Fruit fly (Drosophila melanogaster): Measurements from ENCODE around the gene Eip63E.

Gene Eip63E

dm6 chr3L:3644337-3645027, 128.9 kb downstream of the Eip63E start (continued):
- TF ChIP-seq topi (GFP tag; optimal IDR thresholded peaks at IDR 0.05) (no peak), pdm3 (GFP tag; optimal IDR thresholded peaks at IDR 0.05) (no peak), CG8119 (GFP tag; IDR thresholded peaks at IDR 0.05) (0 out of 3 replicates have a peak, but pooled peaks have one; percentile 24), CG16779 (tag; optimal IDR thresholded peaks at IDR 0.05) (no peak), OdsH (GFP tag; optimal IDR thresholded peaks at IDR 0.05) (peak; percentile 14), dsx (GFP tag; optimal IDR thresholded peaks at IDR 0.05; ENCODE audit: poor library complexity, severe bottlenecking) (peak; percentile 51), fd85E (GFP tag; optimal IDR thresholded peaks at IDR 0.05) (no peak), Ets96B (tag; optimal IDR thresholded peaks at IDR 0.05) (peak; percentile 71), CG3032 (tag; optimal IDR thresholded peaks at IDR 0.05) (peak; percentile 59), CG7368 (GFP tag; optimal IDR thresholded peaks at IDR 0.05) (no peak), CG8632 (GFP tag; optimal IDR thresholded peaks at IDR 0.05) (no peak), dac (GFP tag; optimal IDR thresholded peaks at IDR 0.05) (no peak), CG4318 (GFP tag; optimal IDR thresholded peaks at IDR 0.05) (no peak), svp (GFP tag) (no peak), Gug (GFP tag; IDR thresholded peaks at IDR 0.05) (no peak), Eip75B (GFP tag; optimal IDR thresholded peaks at IDR 0.05) (peak; percentile 15), CG6163 (GFP tag; IDR thresholded peaks at IDR 0.05) (peak; percentile 32; the same call in 1 of the 3 replicates), Hr4 (GFP tag; optimal IDR thresholded peaks at IDR 0.05) (no peak), CG31627 (GFP tag; optimal IDR thresholded peaks at IDR 0.05) (no peak), Eip78C (GFP tag) (peak; percentile 14), achi (GFP tag; optimal IDR thresholded peaks at IDR 0.05) (peak; percentile 27), Met (GFP tag; optimal IDR thresholded peaks at IDR 0.05) (no peak), fkh (GFP tag; optimal IDR thresholded peaks at IDR 0.05) (no peak), CG10669 (GFP tag; optimal IDR thresholded peaks at IDR 0.05) (peak; percentile 42), acj6 (GFP tag; optimal IDR thresholded peaks at IDR 0.05) (peak; percentile 23), CG10631 (GFP tag; optimal IDR thresholded peaks at IDR 0.05) (peak; percentile 46), vri (GFP tag; optimal IDR thresholded peaks at IDR 0.05) (no peak)

- TF ChIP-seq Eip78C (GFP tag) (no peak), esn (GFP tag; optimal IDR thresholded peaks at IDR 0.05) (no peak), fkh (GFP tag; optimal IDR thresholded peaks at IDR 0.05) (peak; percentile 52), OdsH (GFP tag; optimal IDR thresholded peaks at IDR 0.05) (no peak), CG3919 (GFP tag; optimal IDR thresholded peaks at IDR 0.05) (peak; percentile 23), CG15336 (GFP tag; IDR thresholded peaks at IDR 0.05) (no peak), CG8632 (GFP tag; optimal IDR thresholded peaks at IDR 0.05) (no peak), Sox14 (GFP tag; optimal IDR thresholded peaks at IDR 0.05) (no peak), Hr39 (GFP tag; optimal IDR thresholded peaks at IDR 0.05) (no peak), pdm3 (GFP tag; optimal IDR thresholded peaks at IDR 0.05) (no peak), cyc (GFP tag; optimal IDR thresholded peaks at IDR 0.05) (no peak)
These were observed 130.2 kb downstream of the Eip63E start for dm6 chr3L:3645628-3646360.

- no peak for TF ChIP-seq svp (GFP tag)
- no peak for TF ChIP-seq dsx (GFP tag; optimal IDR thresholded peaks at IDR 0.05; ENCODE audit: poor library complexity, severe bottlenecking)
- TF ChIP-seq topi (GFP tag; optimal IDR thresholded peaks at IDR 0.05), result no peak
- no peak for TF ChIP-seq Hr4 (GFP tag; optimal IDR thresholded peaks at IDR 0.05)
- TF ChIP-seq CG34406 (GFP tag; optimal IDR thresholded peaks at IDR 0.05), result no peak
- no peak for TF ChIP-seq salr (GFP tag; optimal IDR thresholded peaks at IDR 0.05)
- no peak for TF ChIP-seq OdsH (GFP tag; optimal IDR thresholded peaks at IDR 0.05)
- TF ChIP-seq fd85E (GFP tag; optimal IDR thresholded peaks at IDR 0.05), result no peak
- TF ChIP-seq CG6808 (GFP tag; optimal IDR thresholded peaks at IDR 0.05), result no peak
- no peak for TF ChIP-seq CG16779 (tag; optimal IDR thresholded peaks at IDR 0.05)
- no peak for TF ChIP-seq fkh (GFP tag; optimal IDR thresholded peaks at IDR 0.05)
- no peak for TF ChIP-seq CG10669 (GFP tag; optimal IDR thresholded peaks at IDR 0.05)
- TF ChIP-seq CG3032 (tag; optimal IDR thresholded peaks at IDR 0.05), result no peak
- TF ChIP-seq vri (GFP tag; optimal IDR thresholded peaks at IDR 0.05), result no peak
- TF ChIP-seq spab (GFP tag; optimal IDR thresholded peaks at IDR 0.05), result no peak
- no peak for TF ChIP-seq Sox15 (GFP tag; optimal IDR thresholded peaks at IDR 0.05)
These were observed 130.8 kb downstream of the Eip63E start for dm6 chr3L:3646361-3646759.

All from whole organism, prepupa.